Fruit fly (Drosophila melanogaster) Kc167 (cell line): ENCODE data around the gene hzg.

ENCODE experiments used
- Myc ChIP-seq: fragments of >200 bp; optimal IDR thresholded peaks from 2 replicates; lab custom pipeline; 2017; ENCODE audit warnings: missing external identifiers
- Sin3A ChIP-seq: fragments of >200 bp; optimal IDR thresholded peaks from 2 replicates; lab custom pipeline; 2018; ENCODE audit warnings: missing external identifiers
- h ChIP-seq: fragments of >200 bp; optimal IDR thresholded peaks from 3 replicates; lab custom pipeline; 2018; ENCODE audit warnings: missing external identifiers
- insv ChIP-seq: fragments of >200 bp; optimal IDR thresholded peaks from 3 replicates; lab custom pipeline; 2018; ENCODE audit warnings: missing external identifiers
- psq ChIP-seq: fragments of >200 bp; optimal IDR thresholded peaks from 2 replicates; lab custom pipeline; 2017; ENCODE audit warnings: missing external identifiers
- ttk ChIP-seq: sonication (Bioruptor generic); optimal IDR thresholded peaks from 2 replicates; lab custom pipeline; 2017; ENCODE audit warnings: missing external identifiers

Gene hzg

DNA sequence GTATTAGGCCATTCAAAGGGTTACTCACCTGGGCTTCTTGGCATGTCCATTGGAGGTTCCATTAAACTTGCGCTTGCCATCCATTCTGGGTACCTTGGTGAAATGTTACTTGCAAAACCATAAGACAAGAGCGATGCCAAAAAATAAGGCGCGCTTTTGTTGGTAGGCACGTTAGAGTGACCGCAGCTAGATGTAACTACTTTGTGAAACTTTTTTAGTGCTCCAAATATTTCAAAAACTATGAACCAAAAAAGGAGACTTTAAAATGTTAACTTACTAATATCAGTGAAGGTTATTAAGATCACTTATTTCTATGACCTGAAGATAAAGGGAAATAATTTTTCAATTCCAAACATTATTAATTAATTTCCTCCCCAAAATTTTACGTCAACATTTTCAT is 16.9 kb downstream of the hzg start, which contains the start of gene PolD1:
TSS of gene PolD1 (minus strand) at position 181 of the 400 bp plus-strand sequence.
- TF ChIP-seq Myc, result no peak
- TF ChIP-seq Sin3A (lab: Kevin White, UChicago), result no peak
- TF ChIP-seq ttk (lab: Kevin White, UChicago), result no peak
- no peak for TF ChIP-seq psq (lab: Kevin White, UChicago)
- no peak for TF ChIP-seq h (lab: Kevin White, UChicago)
- no peak for TF ChIP-seq insv (lab: Kevin White, UChicago)

DNA sequence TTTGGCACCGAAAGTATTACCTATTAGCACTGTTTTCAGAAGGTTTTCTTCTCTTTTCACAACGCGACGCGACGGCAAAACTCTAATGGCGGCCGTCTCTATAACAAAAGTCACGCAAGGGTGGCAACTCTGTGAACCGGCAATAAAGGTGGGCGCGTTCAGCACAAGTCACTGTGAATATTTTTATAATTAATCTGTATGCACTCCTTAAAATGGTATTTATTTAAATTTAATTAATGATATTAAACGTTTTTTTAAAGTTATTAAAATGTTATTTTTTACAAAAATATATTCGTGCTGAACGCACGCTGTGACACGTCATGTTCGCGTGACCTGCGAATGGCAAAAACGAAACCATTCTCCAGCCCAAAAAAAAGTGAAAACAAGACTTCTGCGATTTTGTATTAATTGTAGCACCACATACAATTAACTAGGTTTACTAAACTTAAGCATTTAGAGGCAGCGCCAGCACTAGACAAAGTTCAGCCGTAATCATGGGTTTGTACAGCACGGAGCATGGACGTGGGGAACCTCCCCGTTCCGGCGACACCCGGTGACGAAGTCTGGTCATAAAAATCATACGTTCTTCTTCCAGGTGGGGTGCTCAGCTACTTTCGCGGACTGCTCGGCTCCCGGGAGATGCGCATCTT is 21.6 kb downstream of the hzg start, which contains the start of the genes brm and Arl1:
TSS of gene brm (minus strand) at position 87 of the 650 bp plus-strand sequence.
TSS of gene Arl1 (plus strand) at position 353 of the 650 bp plus-strand sequence.
- TF ChIP-seq psq (lab: Kevin White, UChicago) (no peak), Sin3A (lab: Kevin White, UChicago) (no peak), h (lab: Kevin White, UChicago) (no peak), ttk (lab: Kevin White, UChicago) (no peak), insv (lab: Kevin White, UChicago) (no peak), Myc (no peak)

DNA sequence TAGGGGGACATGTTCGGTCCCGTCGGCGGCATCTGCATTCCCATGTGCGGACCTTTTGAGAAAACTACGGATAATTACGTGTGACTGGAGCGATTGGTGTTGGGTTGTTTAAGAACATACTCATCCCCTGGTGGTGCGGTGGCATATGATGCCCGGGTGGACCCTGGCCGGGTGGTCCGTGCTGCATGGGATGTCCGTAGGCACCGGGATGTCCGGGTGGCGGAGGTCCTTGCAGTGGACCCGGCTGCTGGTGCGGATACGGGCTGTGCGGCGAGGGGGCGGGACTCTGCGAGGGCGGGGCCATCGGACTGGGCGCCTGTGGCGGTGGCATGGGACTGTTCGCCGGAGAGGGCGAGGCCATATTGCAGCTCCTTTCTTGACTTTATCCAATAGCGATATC is 22.4 kb downstream of the hzg start:
- TF ChIP-seq Sin3A (lab: Kevin White, UChicago), result no peak
- TF ChIP-seq ttk (lab: Kevin White, UChicago), result no peak
- TF ChIP-seq psq (lab: Kevin White, UChicago), result no peak
- TF ChIP-seq Myc, result no peak
- no peak for TF ChIP-seq insv (lab: Kevin White, UChicago)
- TF ChIP-seq h (lab: Kevin White, UChicago), result no peak

DNA sequence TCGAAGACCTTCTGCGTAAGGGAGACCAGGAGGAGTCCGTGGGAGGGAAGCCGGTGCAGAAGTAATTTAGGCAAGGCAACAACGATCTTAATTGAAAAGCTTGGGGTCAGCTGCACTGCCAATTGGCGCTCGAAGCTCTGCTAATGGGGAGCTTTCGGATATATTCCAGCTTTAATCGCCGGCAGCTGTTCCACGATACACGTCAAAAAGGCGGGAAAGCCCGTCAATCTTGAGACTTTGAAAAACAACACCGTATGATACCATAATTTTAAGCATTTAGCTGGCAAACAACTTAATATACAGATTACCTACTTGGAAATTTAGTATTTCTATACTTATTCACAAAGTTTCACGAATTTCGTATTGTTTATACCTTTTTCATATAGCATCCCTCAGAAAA is 23.1 kb downstream of the hzg start:
- no peak for TF ChIP-seq h (lab: Kevin White, UChicago)
- TF ChIP-seq Sin3A (lab: Kevin White, UChicago), result no peak
- TF ChIP-seq Myc, result no peak
- TF ChIP-seq psq (lab: Kevin White, UChicago), result no peak
- TF ChIP-seq insv (lab: Kevin White, UChicago), result no peak
- no peak for TF ChIP-seq ttk (lab: Kevin White, UChicago)

DNA sequence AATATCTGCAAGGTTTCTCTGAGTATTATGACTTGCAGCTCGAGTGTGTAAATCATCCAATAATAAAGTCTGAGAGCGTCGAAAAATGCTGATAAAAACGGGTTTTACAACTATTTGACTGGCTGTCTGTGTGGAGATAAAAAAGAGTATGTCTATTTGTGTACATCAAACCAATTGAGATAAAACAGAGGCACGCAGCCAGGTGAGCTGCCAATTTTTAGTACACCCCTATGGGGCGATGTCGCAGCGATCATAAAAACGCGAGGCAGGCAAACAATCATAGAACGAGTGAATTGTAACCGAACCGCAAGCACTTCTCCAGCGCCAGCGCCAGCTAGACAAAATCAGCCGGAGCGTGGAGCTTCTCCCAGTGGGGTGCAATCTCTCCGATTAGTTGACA is 24.6 kb downstream of the hzg start, which contains the start of gene CG17027:
TSS of gene CG17027 (plus strand) at position 189 of the 400 bp plus-strand sequence.
- no peak for TF ChIP-seq insv (lab: Kevin White, UChicago)
- TF ChIP-seq h (lab: Kevin White, UChicago), result no peak
- no peak for TF ChIP-seq ttk (lab: Kevin White, UChicago)
- TF ChIP-seq Sin3A (lab: Kevin White, UChicago), result no peak
- no peak for TF ChIP-seq psq (lab: Kevin White, UChicago)
- TF ChIP-seq Myc, result no peak

DNA sequence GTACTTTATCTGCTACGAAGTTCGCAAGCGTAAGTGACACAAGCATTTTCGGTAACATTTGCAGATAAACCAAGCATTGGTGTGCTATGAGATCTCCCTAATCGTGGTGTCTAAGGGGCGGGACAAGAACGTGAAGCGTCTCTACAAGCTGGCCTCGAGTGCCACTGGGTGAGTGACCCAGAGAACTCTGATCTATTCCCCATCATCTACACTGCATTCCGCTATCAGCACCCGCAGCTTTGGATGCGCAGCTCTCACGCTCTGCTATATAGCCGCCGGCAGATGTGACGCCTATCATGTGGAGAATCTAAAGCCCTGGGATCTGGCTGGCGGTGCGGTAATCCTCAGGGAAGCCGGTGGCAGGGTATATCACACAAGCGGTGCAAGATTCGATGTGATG is 25.3 kb downstream of the hzg start:
- no peak for TF ChIP-seq ttk (lab: Kevin White, UChicago)
- TF ChIP-seq h (lab: Kevin White, UChicago), result no peak
- TF ChIP-seq insv (lab: Kevin White, UChicago), result no peak
- no peak for TF ChIP-seq Myc
- no peak for TF ChIP-seq psq (lab: Kevin White, UChicago)
- no peak for TF ChIP-seq Sin3A (lab: Kevin White, UChicago)

DNA sequence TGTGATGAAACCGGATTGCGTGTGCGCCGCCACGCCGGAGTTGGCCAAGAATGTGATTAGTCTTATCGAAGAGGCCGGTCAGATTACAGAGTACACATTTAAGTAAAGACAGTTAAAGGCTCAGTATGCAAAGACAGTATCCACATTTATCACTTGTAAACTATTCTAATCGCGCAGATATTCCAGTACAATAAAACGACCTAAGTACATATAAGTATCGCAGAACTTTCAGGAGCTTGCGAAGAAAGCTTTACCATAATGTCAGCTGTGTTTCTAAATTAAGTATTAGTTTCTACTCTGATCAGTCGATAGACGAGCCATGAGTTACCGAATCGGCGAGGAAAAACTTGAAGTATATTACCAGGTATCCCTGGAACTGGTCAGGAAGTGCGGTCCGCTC is 26.3 kb downstream of the hzg start, which contains the start of gene CG17028:
TSS of gene CG17028 (plus strand) at position 301 of the 400 bp plus-strand sequence.
- TF ChIP-seq ttk (lab: Kevin White, UChicago), result no peak
- TF ChIP-seq Myc, result no peak
- no peak for TF ChIP-seq insv (lab: Kevin White, UChicago)
- TF ChIP-seq Sin3A (lab: Kevin White, UChicago), result no peak
- no peak for TF ChIP-seq h (lab: Kevin White, UChicago)
- TF ChIP-seq psq (lab: Kevin White, UChicago), result no peak

DNA sequence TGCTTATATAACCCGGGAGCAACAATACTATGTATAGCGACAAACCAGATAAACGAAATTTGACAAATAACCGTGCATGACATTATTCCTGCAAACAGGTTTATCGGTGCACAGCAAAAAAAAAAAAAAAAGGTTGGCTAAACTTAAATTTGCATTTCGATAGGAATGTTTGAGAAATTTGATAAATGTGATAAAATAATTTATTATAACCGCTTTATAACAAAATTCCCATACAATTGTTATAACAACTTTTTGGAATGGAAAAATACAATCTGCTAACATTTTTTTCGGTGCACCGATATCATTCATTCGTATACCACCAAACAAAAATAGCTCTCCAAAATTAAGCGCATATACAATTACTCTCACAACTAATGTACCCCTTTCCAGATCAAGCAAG is 27.0 kb downstream of the hzg start:
- TF ChIP-seq insv (lab: Kevin White, UChicago) (no peak), ttk (lab: Kevin White, UChicago) (no peak), h (lab: Kevin White, UChicago) (no peak), Sin3A (lab: Kevin White, UChicago) (no peak), psq (lab: Kevin White, UChicago) (no peak), Myc (no peak)

DNA sequence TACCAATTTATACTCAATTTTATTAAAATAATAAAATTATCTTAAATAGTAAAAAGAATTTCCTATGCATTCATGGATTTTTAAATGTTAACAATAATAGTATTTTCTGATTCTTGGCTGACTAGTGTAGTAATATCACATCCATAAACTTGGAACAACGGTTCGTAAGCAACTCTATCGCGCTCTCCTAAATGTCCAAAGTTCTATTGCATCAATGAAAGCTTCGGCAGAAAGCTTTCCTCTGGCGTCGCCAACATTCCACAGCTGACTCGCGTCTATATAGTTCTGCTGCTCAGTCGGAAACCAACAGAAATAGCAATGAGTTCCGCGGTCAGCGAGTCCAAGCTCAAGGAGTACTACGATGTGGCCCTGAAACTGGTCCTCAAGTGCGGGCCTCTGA is 27.8 kb downstream of the hzg start, which contains the start of gene CG17029:
TSS of gene CG17029 (plus strand) at position 113 of the 400 bp plus-strand sequence.
- no peak for TF ChIP-seq psq (lab: Kevin White, UChicago)
- TF ChIP-seq h (lab: Kevin White, UChicago), result no peak
- TF ChIP-seq Sin3A (lab: Kevin White, UChicago), result no peak

DNA sequence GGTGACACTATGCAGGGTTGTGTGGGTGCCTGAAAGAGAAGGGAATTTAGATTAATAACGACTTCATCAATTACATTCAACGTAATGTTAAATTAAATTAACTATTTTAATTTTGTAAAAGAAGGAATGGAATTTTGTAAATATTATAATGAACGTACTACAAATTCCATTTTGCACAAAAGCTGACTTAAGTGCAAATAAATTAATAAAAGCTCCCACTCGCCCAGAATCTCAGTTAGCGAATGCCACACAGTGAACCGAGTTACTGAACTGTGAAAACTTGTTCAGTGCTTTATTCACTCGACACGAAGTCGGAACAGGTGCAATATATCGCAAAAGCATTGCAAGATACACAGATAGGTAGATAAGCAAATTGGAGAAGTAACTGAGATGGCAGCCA is 29.5 kb downstream of the hzg start, which contains the start of gene CG17026:
TSS of gene CG17026 (plus strand) at position 301 of the 400 bp plus-strand sequence.
- no peak for TF ChIP-seq ttk (lab: Kevin White, UChicago)

DNA sequence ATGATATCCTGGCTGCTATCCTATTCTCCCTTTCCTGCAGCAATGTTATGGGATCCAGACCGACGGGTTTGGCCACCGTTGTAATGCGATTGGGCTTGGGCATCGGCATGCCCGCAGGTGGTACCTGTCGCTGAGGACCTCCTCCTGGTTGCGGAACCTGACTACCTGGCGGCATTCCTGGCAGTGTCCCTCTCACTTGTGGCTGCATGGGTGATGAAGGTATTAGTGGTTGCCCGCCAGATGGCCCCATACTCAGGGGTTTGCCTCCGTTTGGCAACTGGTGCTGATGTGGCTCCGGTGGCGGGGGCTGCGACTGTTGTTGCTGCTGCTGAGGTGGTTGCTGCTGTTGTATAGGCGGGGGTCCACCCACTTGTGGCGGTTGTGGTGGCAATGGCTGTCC is 30.4 kb downstream of the hzg start:
- TF ChIP-seq ttk (lab: Kevin White, UChicago) (no peak), psq (lab: Kevin White, UChicago) (no peak), insv (lab: Kevin White, UChicago) (no peak), h (lab: Kevin White, UChicago) (no peak), Myc (no peak), Sin3A (lab: Kevin White, UChicago) (no peak)

DNA sequence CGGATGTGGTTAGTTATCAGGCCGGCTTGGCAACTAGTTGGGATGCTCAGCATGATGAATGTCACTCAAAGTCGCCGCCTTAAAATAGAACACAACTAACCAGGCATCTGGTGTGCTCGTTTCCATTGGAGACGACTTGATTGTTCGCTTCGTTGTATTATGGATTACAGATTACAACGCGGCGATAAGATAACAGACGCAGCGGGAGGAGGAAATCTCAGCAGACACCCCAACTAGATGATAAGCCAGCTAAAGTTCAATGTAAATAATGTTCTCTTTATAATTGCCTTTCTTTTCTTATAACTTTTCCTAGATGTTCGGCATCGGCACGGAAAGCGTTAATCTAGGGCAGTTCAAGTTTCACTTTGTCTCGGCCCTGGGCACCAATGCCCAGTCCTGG is 35.9 kb downstream of the hzg start:
- TF ChIP-seq h (lab: Kevin White, UChicago) (no peak), Sin3A (lab: Kevin White, UChicago) (no peak), ttk (lab: Kevin White, UChicago) (no peak)
